Worm (Caenorhabditis elegans) whole organism, L4/young adult: ENCODE results near the gene cyp-33C6.

ENCODE experiments used
- dao-5 ChIP-seq: sonication (generic microtip); optimal IDR thresholded peaks from 2 replicates; lab custom pipeline; 2016; ENCODE audit warnings: missing genotype, missing genetic modification characterization, moderate library complexity, missing compliant biosample characterization
- him-1 ChIP-seq: sonication (generic microtip); optimal IDR thresholded peaks from 2 replicates; lab custom pipeline; 2016; ENCODE audit warnings: missing genotype, missing genetic modification reagents, missing genetic modification characterization, missing compliant biosample characterization

DNA sequence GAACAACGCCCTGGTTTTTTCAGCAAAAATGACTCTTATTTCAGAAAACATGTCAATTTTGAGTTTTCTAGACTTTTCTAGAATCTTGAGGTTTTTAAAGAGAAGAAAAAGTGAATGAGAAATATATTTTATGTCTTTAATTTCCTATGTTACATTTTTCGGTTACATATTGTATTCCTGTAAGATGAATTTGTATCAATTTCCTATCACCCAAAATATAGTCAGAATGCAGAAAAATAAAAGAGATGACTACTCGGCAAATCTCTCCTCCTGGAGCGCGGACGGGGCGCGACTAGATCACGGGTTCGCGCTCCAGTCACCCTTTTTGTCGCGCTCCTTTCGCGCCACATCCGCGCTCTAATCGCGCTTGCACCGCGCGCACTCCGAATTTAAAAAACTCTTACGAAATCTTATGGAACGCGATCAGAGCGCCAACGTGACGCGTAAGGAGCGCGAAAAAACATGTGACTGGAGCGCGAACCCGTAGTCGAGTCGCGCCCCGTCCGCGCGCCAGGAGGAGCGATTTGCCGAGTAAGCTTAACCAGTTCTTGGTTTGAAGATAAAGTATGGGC lies 5.4 kb upstream of the cyp-33C6 start, which contains the start of gene str-253:
- TF ChIP-seq him-1 (tag; lab: Kevin White, UChicago) (no peak), dao-5 (tag; lab: Kevin White, UChicago) (no peak)
